Fruit fly (Drosophila melanogaster) whole organism: Measurements from ENCODE around the gene MstProx.

Experiments
- CG8478 ChIP-seq: fragments of >200 bp; optimal IDR thresholded peaks from 2 replicates; lab custom pipeline; 2018; ENCODE audit warnings: inconsistent platforms
- Dll ChIP-seq: fragments of >200 bp; optimal IDR thresholded peaks from 2 replicates; lab custom pipeline; 2017
- EcR ChIP-seq, 2 experiments: fragments of >200 bp; optimal IDR thresholded peaks; 2 replicates each; lab custom pipeline; 2017; ENCODE audit warnings: missing biosample characterization in 2 of 2, missing genetic modification characterization in 2 of 2, missing genetic modification reagents in 2 of 2
- pan ChIP-seq: fragments of >200 bp; optimal IDR thresholded peaks from 2 replicates; lab custom pipeline; 2017
- psq ChIP-seq: fragments of >200 bp; optimal IDR thresholded peaks from 2 replicates; lab custom pipeline; 2017
- usp ChIP-seq: fragments of >200 bp; optimal IDR thresholded peaks from 2 replicates; lab custom pipeline; 2017; ENCODE audit warnings: missing biosample characterization, missing genetic modification characterization, mixed read lengths

MstProx gene

DNA sequence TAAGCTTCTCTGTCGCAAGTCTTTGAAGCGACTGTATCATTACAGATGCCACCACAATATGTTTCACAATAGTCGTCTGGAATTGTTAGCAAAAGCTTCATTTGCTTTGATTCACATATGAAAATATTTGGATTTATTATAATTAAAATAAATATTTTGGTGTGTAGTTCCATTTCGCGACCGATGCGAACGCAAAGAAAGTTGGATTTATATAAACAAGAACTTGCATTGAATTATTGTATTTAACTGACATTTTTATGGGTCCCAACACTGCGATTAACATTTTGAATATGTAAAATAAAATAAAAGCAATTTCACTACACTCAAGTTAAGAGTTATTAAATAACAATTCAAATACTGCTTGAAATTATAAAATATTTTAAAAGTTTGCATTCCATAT, at the start of gene MstProx:
MstProx (minus strand) TSS at position 101 of the 400 bp plus-strand sequence.
- TF ChIP-seq psq (lab: Kevin White, UChicago) (no peak), pan (no peak), Dll (lab: Kevin White, UChicago) (no peak), CG8478 (no peak), usp (GFP tag; lab: Kevin White, UChicago) (no peak), EcR (GFP tag; optimal IDR thresholded peaks at IDR 0.05; lab: Kevin White, UChicago) (no peak)

DNA sequence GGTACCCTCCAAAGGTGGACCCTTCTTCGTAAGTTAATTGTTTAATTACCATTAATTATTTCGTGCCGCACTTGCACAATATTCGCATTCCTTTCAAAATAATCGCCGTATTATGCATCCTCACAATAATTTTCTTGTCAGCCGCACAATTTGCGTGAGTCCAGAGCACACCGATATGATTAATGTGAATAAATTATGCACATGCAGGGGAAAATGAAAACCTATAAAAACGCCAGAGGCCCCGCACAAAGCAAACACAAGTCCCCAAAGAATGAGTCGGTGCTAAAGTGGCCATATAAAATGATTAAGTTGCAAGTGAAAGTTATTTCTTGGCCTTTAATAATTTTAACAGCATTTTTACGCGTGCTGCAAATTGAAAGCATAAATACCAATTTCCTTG, 37.5 kb upstream of the MstProx start, which contains the start of gene Ir84a:
Ir84a (plus strand) TSS at position 301 of the 400 bp plus-strand sequence.
- TF ChIP-seq EcR (GFP tag; optimal IDR thresholded peaks at IDR 0.05; lab: Kevin White, UChicago) (no peak), psq (lab: Kevin White, UChicago) (no peak), usp (GFP tag; lab: Kevin White, UChicago) (no peak), CG8478 (no peak), Dll (lab: Kevin White, UChicago) (no peak), pan (no peak)

DNA sequence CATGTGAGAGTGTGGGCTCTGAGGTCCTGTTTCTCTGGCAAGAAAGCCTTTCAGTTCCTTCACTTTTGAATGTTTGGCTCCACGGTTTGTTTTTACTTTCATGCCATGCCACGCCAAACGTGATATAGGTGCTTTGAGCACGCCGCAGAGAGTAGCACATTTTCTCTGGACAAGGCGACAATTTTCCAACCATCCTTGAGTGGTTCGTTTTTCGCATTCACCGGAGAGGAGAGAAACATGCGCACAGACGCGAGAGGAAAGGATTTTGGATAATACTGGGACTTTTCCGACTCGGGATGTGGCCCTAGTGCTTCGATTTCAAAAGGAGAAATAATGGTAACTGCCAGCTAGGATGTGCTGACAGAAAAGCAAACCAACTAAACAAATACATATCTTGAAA, 24.9 kb upstream of the MstProx start:
- TF ChIP-seq EcR (GFP tag; optimal IDR thresholded peaks at IDR 0.05; lab: Kevin White, UChicago) (no peak), Dll (lab: Kevin White, UChicago) (no peak), CG8478 (no peak), psq (lab: Kevin White, UChicago) (no peak), usp (GFP tag; lab: Kevin White, UChicago) (no peak), pan (no peak)

DNA sequence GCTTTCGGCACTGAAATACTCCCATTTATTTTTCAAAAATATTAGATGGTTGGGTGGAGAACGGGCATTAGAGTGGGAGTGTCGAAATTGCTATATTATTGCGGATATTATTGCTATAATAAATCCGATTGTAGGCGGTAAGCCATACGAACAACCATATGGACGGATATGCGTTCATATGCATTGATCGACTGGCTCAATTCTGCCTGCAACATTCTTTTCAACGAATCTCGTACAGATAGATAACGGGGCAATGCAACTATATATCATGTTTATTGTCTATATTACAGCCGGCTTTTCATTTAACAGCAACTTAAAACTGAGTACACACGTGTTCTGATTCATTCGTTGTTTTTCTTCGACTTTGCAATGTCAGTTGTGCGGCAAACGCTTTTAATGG, 22.0 kb upstream of the MstProx start, which contains the start of gene CG42650:
CG42650 (plus strand) TSS at position 301 of the 400 bp plus-strand sequence.
- TF ChIP-seq pan = no peak
- no peak for TF ChIP-seq usp (GFP tag; lab: Kevin White, UChicago)
- no peak for TF ChIP-seq Dll (lab: Kevin White, UChicago)
- no peak for TF ChIP-seq CG8478
- no peak for TF ChIP-seq EcR (GFP tag; optimal IDR thresholded peaks at IDR 0.05; lab: Kevin White, UChicago)
- no peak for TF ChIP-seq psq (lab: Kevin White, UChicago)

DNA sequence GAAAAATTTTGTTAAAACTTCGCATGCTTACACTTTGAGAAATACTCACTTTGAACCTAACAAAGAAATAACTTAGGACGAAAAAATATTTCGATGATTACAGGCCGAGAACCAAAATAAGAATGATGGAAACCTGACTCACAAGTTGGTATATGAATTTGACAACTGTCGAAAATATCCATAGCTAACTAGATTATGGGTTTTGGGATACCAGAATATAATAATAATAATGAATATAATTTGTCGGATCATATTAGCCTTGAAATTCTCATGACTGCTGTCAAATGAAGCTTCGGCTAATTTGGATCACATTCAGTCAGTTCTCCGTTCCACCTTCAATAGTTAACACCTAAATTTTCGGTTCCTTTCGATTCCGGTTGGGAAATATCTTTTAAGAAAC, 3.6 kb downstream of the MstProx start, which contains the start of the genes Mst84Db and Mst84Da:
Mst84Db (minus strand) TSS at position 101 of the 400 bp plus-strand sequence.
Mst84Da (plus strand) TSS at position 324 of the 400 bp plus-strand sequence.
- TF ChIP-seq pan (no peak), usp (GFP tag; lab: Kevin White, UChicago) (no peak), psq (lab: Kevin White, UChicago) (no peak), EcR (GFP tag; optimal IDR thresholded peaks at IDR 0.05; lab: Kevin White, UChicago) (no peak), Dll (lab: Kevin White, UChicago) (no peak), CG8478 (no peak)

DNA sequence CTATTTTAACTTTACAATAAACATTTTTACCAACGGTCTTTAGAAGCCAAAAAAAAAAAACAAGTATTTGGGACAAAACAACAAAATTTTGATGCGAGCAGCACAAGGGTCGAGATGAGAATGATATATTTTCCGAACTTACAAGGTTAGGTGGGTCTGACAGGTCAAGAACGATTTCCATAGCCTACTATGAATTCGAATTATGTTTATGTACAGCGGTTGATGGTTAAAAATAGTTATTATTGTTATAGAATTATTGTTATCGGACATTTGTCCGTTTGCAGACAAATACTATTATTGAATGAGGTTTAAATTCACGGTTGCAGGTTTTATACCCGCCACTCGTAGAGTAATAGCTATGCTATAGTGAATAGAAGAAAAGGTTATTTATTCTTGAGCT, 4.5 kb downstream of the MstProx start, which contains the start of gene Mst84Dc:
Mst84Dc (minus strand) TSS at position 101 of the 400 bp plus-strand sequence.
- TF ChIP-seq Dll (lab: Kevin White, UChicago) (no peak), pan (no peak), EcR (GFP tag; optimal IDR thresholded peaks at IDR 0.05; lab: Kevin White, UChicago) (no peak), psq (lab: Kevin White, UChicago) (no peak), usp (GFP tag; lab: Kevin White, UChicago) (no peak), CG8478 (no peak)

DNA sequence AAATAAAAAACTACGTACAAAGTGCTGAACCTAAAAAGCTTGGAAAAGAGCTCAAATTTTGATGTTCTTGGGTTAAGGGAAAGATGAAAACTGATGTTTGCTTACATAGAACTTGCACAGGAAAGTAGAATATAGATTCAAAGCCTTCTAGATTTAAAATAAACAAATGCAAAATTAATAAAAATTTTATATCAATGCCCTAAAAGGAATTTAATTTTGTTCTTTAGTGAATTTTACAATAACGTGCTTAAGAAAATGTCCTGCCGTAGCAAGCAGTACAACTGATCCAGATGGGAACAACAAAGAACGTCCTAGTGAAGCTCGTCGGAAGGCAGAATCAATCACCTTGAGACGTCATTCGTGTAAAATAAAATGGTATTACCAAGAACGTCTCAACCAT, 5.4 kb downstream of the MstProx start, which contains the start of gene Mst84Dd:
Mst84Dd (minus strand) TSS at position 101 of the 400 bp plus-strand sequence.
- TF ChIP-seq CG8478 (no peak), usp (GFP tag; lab: Kevin White, UChicago) (no peak), psq (lab: Kevin White, UChicago) (no peak), EcR (GFP tag; optimal IDR thresholded peaks at IDR 0.05; lab: Kevin White, UChicago) (no peak), pan (no peak), Dll (lab: Kevin White, UChicago) (no peak)

DNA sequence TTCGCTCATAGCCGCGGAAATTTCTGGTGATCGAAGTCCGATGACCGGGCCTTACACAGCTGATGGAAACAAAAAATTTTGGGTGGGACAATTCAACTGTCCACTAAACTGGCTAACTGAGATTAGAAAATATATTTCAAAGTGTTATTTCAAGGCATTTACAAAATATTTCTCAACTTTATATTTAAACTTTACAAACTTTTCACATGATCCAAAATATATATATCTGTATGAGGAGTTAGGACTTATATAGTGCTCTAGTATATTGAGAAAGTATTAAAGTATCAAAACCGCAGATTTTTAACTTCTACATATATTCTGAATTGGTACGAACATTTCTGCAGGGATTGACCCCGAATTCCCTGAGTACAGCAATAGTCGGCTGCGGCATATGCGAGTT, 7.1 kb downstream of the MstProx start, which contains the start of gene CG17944:
CG17944 (minus strand) TSS at position 101 of the 400 bp plus-strand sequence.
- TF ChIP-seq usp (GFP tag; lab: Kevin White, UChicago) (no peak), CG8478 (no peak), Dll (lab: Kevin White, UChicago) (no peak), pan (no peak), EcR (GFP tag; optimal IDR thresholded peaks at IDR 0.05; lab: Kevin White, UChicago) (no peak), psq (lab: Kevin White, UChicago) (no peak)

DNA sequence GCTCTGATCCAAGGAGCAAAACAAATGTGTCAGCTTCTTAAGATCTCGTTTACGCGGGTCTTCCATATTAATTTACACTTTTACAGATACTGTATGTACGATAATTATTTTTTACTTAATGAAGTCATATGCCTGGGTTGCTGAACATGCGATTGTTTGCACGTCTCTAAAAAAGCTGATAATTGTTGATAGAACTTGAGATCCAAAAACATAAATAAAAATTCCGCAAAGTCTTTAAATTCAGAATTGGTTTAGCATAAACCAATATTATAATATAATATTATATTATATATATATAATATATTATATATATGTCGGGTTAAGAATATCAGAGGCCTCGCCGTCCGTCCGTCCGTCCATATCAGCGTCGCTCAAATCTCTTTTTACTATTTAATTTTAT, 19.7 kb downstream of the MstProx start, which contains the start of gene CG43290:
CG43290 (minus strand) TSS at position 101 of the 400 bp plus-strand sequence.
- TF ChIP-seq CG8478 = no peak
- no peak for TF ChIP-seq EcR (GFP tag; optimal IDR thresholded peaks at IDR 0.05; lab: Kevin White, UChicago)

DNA sequence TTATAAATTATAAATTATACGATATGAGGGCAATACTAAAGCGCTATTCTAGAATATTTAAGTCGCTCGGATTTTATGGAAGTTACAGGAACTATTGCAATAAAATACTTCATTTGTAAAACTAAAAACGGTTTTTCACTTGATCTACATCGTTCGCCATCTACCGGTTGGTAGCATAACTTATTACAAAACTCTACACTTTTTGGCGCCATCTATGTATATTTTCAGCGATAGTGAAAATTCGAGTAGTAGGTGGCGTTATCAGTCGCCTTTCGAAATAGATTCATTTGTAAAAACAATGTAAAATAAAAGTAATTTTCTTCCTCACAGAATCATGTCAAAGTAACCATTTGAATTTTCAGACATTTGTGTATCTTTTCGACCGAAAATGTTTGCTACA, 22.7 kb downstream of the MstProx start, which contains the start of gene nxf4:
nxf4 (plus strand) TSS at position 286 of the 400 bp plus-strand sequence.
- TF ChIP-seq usp (GFP tag; lab: Kevin White, UChicago) (no peak), pan (no peak), EcR (GFP tag; optimal IDR thresholded peaks at IDR 0.05; lab: Kevin White, UChicago) (no peak), Dll (lab: Kevin White, UChicago) (no peak), psq (lab: Kevin White, UChicago) (no peak), CG8478 (no peak)

DNA sequence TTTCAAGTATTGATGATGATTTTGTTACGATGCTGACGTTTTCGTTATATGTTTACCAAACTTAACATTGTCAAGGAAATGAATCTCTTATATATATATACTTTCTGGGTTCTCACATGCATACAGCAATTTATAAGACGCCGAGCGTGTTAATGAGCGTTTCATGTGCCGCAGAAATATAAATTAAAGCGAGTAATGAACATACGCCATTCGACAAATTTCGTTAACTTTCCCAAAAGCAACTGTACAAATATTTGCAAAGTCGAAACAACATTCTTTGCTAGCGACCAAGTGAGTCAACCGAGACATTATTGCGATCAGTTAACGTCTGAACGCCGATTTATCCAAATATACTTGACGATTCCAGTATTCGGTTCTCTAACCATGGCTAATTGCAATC, 24.3 kb downstream of the MstProx start, which contains the start of gene CG31496:
CG31496 (plus strand) TSS at position 301 of the 400 bp plus-strand sequence.
- TF ChIP-seq psq (lab: Kevin White, UChicago) (no peak), pan (no peak), EcR (GFP tag; optimal IDR thresholded peaks at IDR 0.05; lab: Kevin White, UChicago) (no peak), CG8478 (no peak), Dll (lab: Kevin White, UChicago) (no peak), usp (GFP tag; lab: Kevin White, UChicago) (no peak)

DNA sequence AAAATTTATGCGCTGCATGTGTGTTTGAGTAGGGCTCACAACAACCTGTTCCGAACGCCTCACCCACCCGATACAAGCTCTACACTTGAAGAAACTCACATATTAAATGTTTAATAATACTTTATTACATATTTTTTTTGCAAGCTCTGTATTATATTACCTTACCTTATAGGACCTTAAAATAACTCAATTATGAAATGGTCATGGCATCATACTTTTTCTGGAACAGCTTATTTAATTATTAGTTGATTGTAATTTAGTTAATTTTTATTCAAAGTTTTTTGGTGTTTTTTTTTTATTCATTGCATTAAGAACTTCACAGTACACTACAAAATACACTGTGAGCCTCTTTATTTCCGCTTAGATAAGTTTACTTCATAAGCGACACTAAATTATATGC, 32.7 kb downstream of the MstProx start:
- TF ChIP-seq usp (GFP tag; lab: Kevin White, UChicago) = no peak
- TF ChIP-seq psq (lab: Kevin White, UChicago) = no peak
- TF ChIP-seq pan = no peak
- no peak for TF ChIP-seq Dll (lab: Kevin White, UChicago)
- TF ChIP-seq CG8478 = no peak
- no peak for TF ChIP-seq EcR (GFP tag; optimal IDR thresholded peaks at IDR 0.05; lab: Kevin White, UChicago)
